Worm (Caenorhabditis elegans) whole organism, midembryonic: ENCODE measurements around the gene fbxb-3.

Source experiments
- klf-2 ChIP-seq: fragments of 200-800 bp; sonication (Bioruptor generic); conservative IDR thresholded peaks from 2 replicates; pipeline ENCODE4 v1.3.6; 2022; ENCODE audit warnings: missing genetic modification reagents, missing genetic modification characterization, missing compliant biosample characterization
- tab-1 ChIP-seq: fragments of 200-800 bp; sonication (Bioruptor generic); IDR thresholded peaks from 2 replicates; pipeline ENCODE4 v1.3.6; 2022; ENCODE audit warnings: missing genetic modification characterization, missing compliant biosample characterization

DNA sequence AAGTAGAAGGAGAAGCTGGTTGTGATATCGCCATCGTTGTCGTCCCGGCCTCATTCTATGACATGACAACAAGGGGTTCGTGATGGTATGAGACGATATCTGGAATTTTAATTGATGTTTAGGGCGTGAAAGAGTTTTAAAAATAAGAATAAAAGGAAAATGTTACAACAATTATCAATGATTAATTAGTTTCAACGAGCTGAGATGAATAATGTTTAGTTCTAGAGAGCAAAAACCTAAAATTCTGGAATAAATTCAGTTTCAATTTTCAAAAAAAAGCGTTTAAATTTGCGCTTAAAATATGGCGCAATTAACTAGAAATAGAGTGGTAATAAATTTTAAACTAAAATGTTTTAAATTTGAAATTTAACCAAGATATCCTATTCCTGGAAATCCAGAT, 46.3 kb upstream of the fbxb-3 start, which contains the start of gene H01G02.3:
- TF ChIP-seq klf-2 (GFP tag; lab: Robert Waterston, UW) (no peak), tab-1 (GFP tag; lab: Robert Waterston, UW) (no peak)
